Worm (Caenorhabditis elegans) whole organism, early embryonic: ENCODE measurements around the gene F55E10.1.

ENCODE experiments used
- F13C5.2 ChIP-seq: sonication (generic microtip); optimal IDR thresholded peaks from 2 replicates; lab custom pipeline; 2017; ENCODE audit warnings: mild to moderate bottlenecking, missing genetic modification characterization, inconsistent platforms, missing compliant biosample characterization
- ama-1 ChIP-seq: fragments of 150-350 bp; optimal IDR thresholded peaks from 2 replicates; lab custom pipeline; 2014
- flt-1 ChIP-seq: fragments of 200-800 bp; sonication (Bioruptor generic); IDR thresholded peaks from 2 replicates; pipeline ENCODE4 v1.3.6; 2022; ENCODE audit warnings: missing genetic modification characterization, missing compliant biosample characterization
- pes-1 ChIP-seq: fragments of 200-800 bp; sonication (Bioruptor generic); IDR thresholded peaks from 2 replicates; pipeline ENCODE4 v1.3.6; 2022; ENCODE audit warnings: missing genetic modification reagents, missing genetic modification characterization, missing compliant biosample characterization
- tbx-37 ChIP-seq: fragments of 200-800 bp; sonication (Bioruptor generic); conservative IDR thresholded peaks from 2 replicates; pipeline ENCODE4 v1.3.6; 2022; ENCODE audit warnings: missing genetic modification reagents, missing genetic modification characterization, missing compliant biosample characterization

DNA sequence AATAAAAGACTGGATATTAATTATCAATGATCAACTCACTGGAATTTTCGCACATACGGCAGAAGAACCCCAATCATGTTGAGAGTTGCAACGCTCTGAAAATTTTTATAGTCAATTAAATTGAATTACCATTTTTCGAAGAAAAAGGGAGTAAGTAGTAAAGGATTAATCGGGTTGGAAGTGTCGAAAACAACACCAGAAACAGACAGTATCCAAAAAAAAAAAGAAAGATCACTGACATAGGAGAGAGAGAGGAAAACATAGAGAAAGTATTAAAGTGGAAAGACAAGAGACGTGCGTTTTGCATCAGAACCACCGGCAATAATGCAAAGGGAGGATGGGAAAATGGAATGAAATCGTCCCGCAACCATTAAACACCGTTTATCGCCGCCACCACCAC, 39.5 kb upstream of the F55E10.1 start, which contains the start of gene inx-5:
- TF ChIP-seq flt-1 (GFP tag; lab: Robert Waterston, UW), result no peak
- TF ChIP-seq ama-1 (lab: Kevin White, UChicago), result no peak
- TF ChIP-seq F13C5.2, result no peak
- no peak for TF ChIP-seq pes-1
- TF ChIP-seq tbx-37 (GFP tag; lab: Robert Waterston, UW), result no peak
